Fruit fly (Drosophila melanogaster) whole organism, embryonic: ENCODE results near the gene Pax.
A peak's percentile ranks its signal among the peaks of the same experiment; 100 is the strongest.

Source experiments
- CG11085 ChIP-seq: fragments of 200-800 bp; sonication (Bioruptor generic); IDR thresholded peaks from 2 replicates; pipeline ENCODE4 v1.3.6; 2022; ENCODE audit warnings: missing biosample characterization, missing genetic modification characterization
- CG12942 ChIP-seq: fragments of 200-800 bp; sonication (Bioruptor generic); optimal IDR thresholded peaks from 3 replicates; lab custom pipeline; 2016; ENCODE audit warnings: missing biosample characterization, missing genetic modification characterization
- CG15479 ChIP-seq: fragments of 200-800 bp; sonication (Bioruptor generic); optimal IDR thresholded peaks from 3 replicates; lab custom pipeline; 2019; ENCODE audit warnings: missing biosample characterization, mild to moderate bottlenecking, missing genetic modification characterization, moderate library complexity
- CG2202 ChIP-seq: fragments of 200-800 bp; sonication (Bioruptor generic); optimal IDR thresholded peaks from 2 replicates; lab custom pipeline; 2018; ENCODE audit warnings: missing biosample characterization, mild to moderate bottlenecking, missing genetic modification characterization
- Gug ChIP-seq: fragments of 200-800 bp; sonication (Bioruptor generic); IDR thresholded peaks from 4 replicates; pipeline ENCODE4 v1.3.6; 2022; ENCODE audit warnings: missing biosample characterization, missing genetic modification characterization
- HLH54F ChIP-seq: fragments of 200-800 bp; sonication (Bioruptor generic); optimal IDR thresholded peaks from 3 replicates; lab custom pipeline; 2016; ENCODE audit warnings: missing biosample characterization, missing genetic modification characterization
- MBD-R2 ChIP-seq: fragments of 200-800 bp; sonication (Bioruptor generic); IDR thresholded peaks from 2 replicates; pipeline ENCODE4 v1.3.6; 2022; ENCODE audit warnings: missing biosample characterization, missing genetic modification characterization
- abd-A ChIP-seq: fragments of 200-800 bp; sonication (Bioruptor generic); optimal IDR thresholded peaks from 3 replicates; lab custom pipeline; 2019; ENCODE audit warnings: missing biosample characterization, mild to moderate bottlenecking, missing genetic modification characterization, moderate library complexity
- ems ChIP-seq: fragments of 200-800 bp; sonication (Bioruptor generic); optimal IDR thresholded peaks from 3 replicates; lab custom pipeline; 2016; ENCODE audit warnings: missing biosample characterization, missing genetic modification characterization
- ftz-f1 ChIP-seq: fragments of 200-800 bp; sonication (Bioruptor generic); optimal IDR thresholded peaks from 2 replicates; lab custom pipeline; 2016; ENCODE audit warnings: missing biosample characterization, missing genetic modification characterization
- so ChIP-seq: fragments of 200-800 bp; sonication (Bioruptor generic); IDR thresholded peaks from 3 replicates; pipeline ENCODE4 v1.3.6; 2022; ENCODE audit warnings: missing biosample characterization, missing genetic modification characterization

Pax gene

DNA sequence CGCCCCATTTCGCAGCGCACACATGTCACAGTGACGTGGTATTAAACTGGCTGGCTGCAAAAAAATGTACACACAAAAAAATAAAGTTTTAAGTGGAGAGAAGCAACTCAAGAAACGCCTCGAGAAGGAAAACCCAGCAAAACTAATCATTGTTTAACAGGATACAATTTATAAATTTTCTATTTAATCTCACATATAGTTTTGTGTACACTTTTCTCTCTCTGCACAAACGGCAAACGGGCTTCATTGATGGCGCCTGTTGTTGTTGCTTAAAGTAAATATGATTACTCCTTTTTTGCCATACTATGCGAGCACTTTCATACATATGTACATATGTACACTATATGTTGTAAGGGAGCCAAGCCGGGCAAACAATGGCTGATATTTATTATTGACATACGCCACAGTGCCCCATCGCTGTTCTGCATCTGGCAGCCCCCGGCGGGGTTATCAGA is 68.4 kb downstream of the Pax start (continued):
- TF ChIP-seq CG2202 (tag; lab: Kevin White, UChicago) (peak; percentile 42), Gug (GFP tag; lab: Robert Waterston, UW) (0 out of 4 replicates have a peak, but pooled peaks have one; percentile 16), ftz-f1 (GFP tag; lab: Kevin White, UChicago) (no peak), HLH54F (GFP tag; lab: Kevin White, UChicago) (peak; percentile 18), CG12942 (GFP tag; lab: Kevin White, UChicago) (peak; percentile 39), ems (GFP tag; lab: Kevin White, UChicago) (peak; percentile 21), MBD-R2 (GFP tag; lab: Robert Waterston, UW) (no peak), CG11085 (GFP tag; lab: Robert Waterston, UW) (no peak), abd-A (tag; lab: Kevin White, UChicago) (no peak), CG15479 (GFP tag; lab: Kevin White, UChicago) (no peak), so (GFP tag; lab: Robert Waterston, UW) (no peak)
